Worm (Caenorhabditis elegans) whole organism, L3 larva: ENCODE results near the gene T11B7.2.

Source experiments
- ceh-82 ChIP-seq: fragments of 150-350 bp; optimal IDR thresholded peaks from 2 replicates; lab custom pipeline; 2014; ENCODE audit warnings: missing biosample characterization, missing genetic modification characterization
- egl-27 ChIP-seq: sonication (generic microtip); optimal IDR thresholded peaks from 4 replicates; lab custom pipeline; 2017; ENCODE audit warnings: missing biosample characterization, missing genetic modification reagents, missing genetic modification characterization
- egl-5 ChIP-seq: fragments of 150-350 bp; optimal IDR thresholded peaks from 2 replicates; lab custom pipeline; 2017; ENCODE audit warnings: missing biosample characterization, missing genetic modification reagents, missing genetic modification characterization, inconsistent platforms
- jun-1 ChIP-seq: fragments of 150-350 bp; optimal IDR thresholded peaks from 2 replicates; lab custom pipeline; 2014; ENCODE audit warnings: missing biosample characterization, missing genetic modification reagents, missing genetic modification characterization
- lin-15B ChIP-seq: fragments of 150-350 bp; optimal IDR thresholded peaks from 2 replicates; lab custom pipeline; 2014; ENCODE audit warnings: missing biosample characterization, missing genetic modification characterization
- unc-39 ChIP-seq: sonication (generic microtip); optimal IDR thresholded peaks from 4 replicates; lab custom pipeline; 2017; ENCODE audit warnings: missing biosample characterization, missing genetic modification characterization
- unc-62 ChIP-seq: fragments of 150-350 bp; sonication (generic microtip); optimal IDR thresholded peaks from 4 replicates; lab custom pipeline; 2014; ENCODE audit warnings: missing biosample characterization, missing genetic modification reagents, missing genetic modification characterization

- no peak for TF ChIP-seq ceh-82
- TF ChIP-seq lin-15B (tag; lab: Kevin White, UChicago), result no peak
- peak; percentile 4 for TF ChIP-seq jun-1
- TF ChIP-seq unc-39, result no peak
- no peak for TF ChIP-seq egl-27 (tag; lab: Kevin White, UChicago)
- TF ChIP-seq egl-5 (tag; lab: Kevin White, UChicago), result no peak
- no peak for TF ChIP-seq unc-62 (GFP tag; lab: Kevin White, UChicago)
Measured at ce11 chrIV:8845922-8846321, 1.6 kb upstream of the T11B7.2 start.
